Worm (Caenorhabditis elegans) whole organism, young adult: ENCODE data around the gene ZK1248.4.

Source experiments
- F39B2.1 ChIP-seq: fragments of 200-800 bp; sonication (Bioruptor generic); IDR thresholded peaks from 2 replicates; pipeline ENCODE4 v1.3.6; 2022; ENCODE audit warnings: missing genetic modification reagents, missing genetic modification characterization, missing compliant biosample characterization
- Y53G8AR.9 ChIP-seq: fragments of 200-800 bp; sonication (Bioruptor generic); conservative IDR thresholded peaks from 2 replicates; pipeline ENCODE4 v1.3.6; 2022; ENCODE audit warnings: missing genetic modification reagents, missing genetic modification characterization, missing compliant biosample characterization
- ama-1 ChIP-seq, 3 experiments: fragments of 150-350 bp in 1 of 3; sonication (generic microtip) in 2 of 3; optimal IDR thresholded peaks; 2 replicates each; lab custom pipeline; 2014 to 2018; ENCODE audit warnings: missing biosample characterization in 2 of 3, missing genetic modification characterization in 2 of 3, missing genetic modification reagents in 2 of 3
- ceh-27 ChIP-seq: fragments of 200-800 bp; sonication (Bioruptor generic); optimal IDR thresholded peaks from 2 replicates; lab custom pipeline; 2018; ENCODE audit warnings: mild to moderate bottlenecking, missing genetic modification characterization, moderate library complexity, missing compliant biosample characterization
- dpl-1 ChIP-seq: fragments of 150-350 bp; optimal IDR thresholded peaks from 2 replicates; lab custom pipeline; 2014; ENCODE audit warnings: missing biosample characterization, missing genetic modification reagents, missing genetic modification characterization
- lin-35 ChIP-seq, 3 experiments: fragments of 150-350 bp in 2 of 3; sonication (generic microtip) in 1 of 3; optimal IDR thresholded peaks; 2 replicates each; lab custom pipeline; 2014 to 2018; ENCODE audit warnings: missing biosample characterization in 3 of 3, missing genetic modification characterization in 3 of 3, missing genetic modification reagents in 3 of 3
- lsl-1 ChIP-seq: fragments of 200-800 bp; sonication (Bioruptor generic); optimal IDR thresholded peaks from 2 replicates; lab custom pipeline; 2018; ENCODE audit warnings: mild to moderate bottlenecking, missing genetic modification characterization, moderate library complexity, missing compliant biosample characterization
- madf-3 ChIP-seq: fragments of 200-800 bp; sonication (Bioruptor generic); IDR thresholded peaks from 2 replicates; pipeline ENCODE4 v1.3.6; 2022; ENCODE audit warnings: missing genetic modification reagents, missing genetic modification characterization, missing compliant biosample characterization
- mel-28 ChIP-seq: sonication (generic microtip); optimal IDR thresholded peaks from 2 replicates; lab custom pipeline; 2016; ENCODE audit warnings: borderline replicate concordance, mild to moderate bottlenecking, missing genetic modification characterization, missing compliant biosample characterization
- nfya-1 ChIP-seq: sonication (generic microtip); optimal IDR thresholded peaks from 2 replicates; lab custom pipeline; 2017; ENCODE audit warnings: antibody characterized with exemption, missing compliant biosample characterization, missing genetic modification characterization, borderline replicate concordance; ENCODE audit not compliant: insufficient read depth
- unc-62 ChIP-seq: fragments of 150-350 bp; optimal IDR thresholded peaks from 2 replicates; lab custom pipeline; 2014; ENCODE audit warnings: missing biosample characterization, missing genetic modification reagents, missing genetic modification characterization

DNA sequence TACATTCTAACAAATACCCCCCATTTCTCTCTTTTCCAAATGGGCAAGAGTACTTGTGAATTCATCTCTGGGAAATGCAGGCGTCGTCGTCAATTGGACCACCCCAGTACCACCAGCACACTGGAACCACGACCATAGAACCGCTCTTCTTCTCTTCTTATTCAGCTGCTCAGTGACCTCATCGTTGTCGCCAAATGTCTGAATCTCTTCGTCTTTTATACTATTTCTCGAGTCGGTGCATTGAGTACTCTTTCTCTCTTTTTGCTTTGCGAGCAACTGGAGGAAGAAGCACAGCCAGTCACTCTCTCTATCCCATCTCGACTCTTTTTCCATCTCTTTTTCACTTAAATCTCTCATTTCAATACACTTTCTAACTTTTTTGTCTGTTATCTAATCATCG lies 38.5 kb upstream of the ZK1248.4 start:
- TF ChIP-seq mel-28 (tag; lab: Kevin White, UChicago) (no peak), ama-1 (optimal IDR thresholded peaks at IDR 0.05; lab: Kevin White, UChicago) (no peak), ama-1 (GFP tag; optimal IDR thresholded peaks at IDR 0.05; lab: Kevin White, UChicago) (no peak), lsl-1 (GFP tag; lab: Kevin White, UChicago) (no peak), dpl-1 (no peak), lin-35 (GFP tag; optimal IDR thresholded peaks at IDR 0.05; lab: Kevin White, UChicago) (no peak), nfya-1 (no peak), unc-62 (GFP tag; lab: Kevin White, UChicago) (no peak), F39B2.1 (no peak), Y53G8AR.9 (GFP tag; lab: Robert Waterston, UW) (no peak), madf-3 (GFP tag; lab: Robert Waterston, UW) (no peak), ceh-27 (peak; percentile 7)
